Fruit fly (Drosophila melanogaster): ENCODE results near the gene TotM.

DNA sequence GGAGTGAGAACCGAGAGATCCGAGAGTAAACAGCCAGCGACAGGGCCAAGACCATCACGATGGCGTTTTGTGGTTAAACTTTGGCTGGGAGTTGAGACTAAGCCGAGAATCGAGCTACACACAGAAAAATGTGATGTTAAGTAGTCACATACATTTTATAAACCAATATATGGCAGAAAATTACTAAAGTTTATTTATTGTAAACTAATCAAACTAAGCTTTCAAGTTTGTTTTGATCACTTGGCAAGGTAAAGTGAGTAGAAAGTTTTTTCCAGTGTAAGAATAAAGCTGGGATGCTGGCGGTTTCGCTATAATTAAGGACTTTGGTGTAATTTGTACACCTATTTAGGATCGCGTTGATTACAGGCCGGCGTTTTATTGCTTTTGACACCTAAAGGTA lies 42.9 kb downstream of the TotM start:
- no peak for TF ChIP-seq CG7045 (GFP tag; optimal IDR thresholded peaks at IDR 0.05)
- no peak for TF ChIP-seq Mnt (GFP tag; optimal IDR thresholded peaks at IDR 0.05)
- no peak for TF ChIP-seq CG7101 (tag; optimal IDR thresholded peaks at IDR 0.05)
- no peak for TF ChIP-seq kay (GFP tag; ENCODE audit: borderline replicate concordance)
- no peak for TF ChIP-seq CG12768 (GFP tag; optimal IDR thresholded peaks at IDR 0.05)
- no peak for TF ChIP-seq Crg-1 (GFP tag; optimal IDR thresholded peaks at IDR 0.05)
- TF ChIP-seq cnc (optimal IDR thresholded peaks at IDR 0.05): no peak
- no peak for TF ChIP-seq pad (GFP tag; optimal IDR thresholded peaks at IDR 0.05)
- TF ChIP-seq CG1620 (GFP tag; optimal IDR thresholded peaks at IDR 0.05): no peak
